Fruit fly (Drosophila melanogaster) whole organism, embryonic: ENCODE data around the gene Ugt35D1.

ENCODE experiments used
- Adf1 ChIP-seq: fragments of 200-800 bp; sonication (Bioruptor generic); IDR thresholded peaks from 2 replicates; pipeline ENCODE4 v1.3.6; 2022; ENCODE audit warnings: missing biosample characterization, missing genetic modification characterization
- CG10654 ChIP-seq: fragments of 200-800 bp; sonication (Bioruptor generic); optimal IDR thresholded peaks from 2 replicates; lab custom pipeline; 2016; ENCODE audit warnings: missing biosample characterization, missing genetic modification characterization
- CG11093 ChIP-seq: fragments of 200-800 bp; sonication (Bioruptor generic); IDR thresholded peaks from 3 replicates; pipeline ENCODE4 v1.3.6; 2022; ENCODE audit warnings: missing biosample characterization, missing genetic modification characterization
- CG12219 ChIP-seq: fragments of 200-800 bp; sonication (Bioruptor generic); optimal IDR thresholded peaks from 3 replicates; lab custom pipeline; 2018; ENCODE audit warnings: missing biosample characterization, mild to moderate bottlenecking, missing genetic modification characterization
- CG12299 ChIP-seq: fragments of 200-800 bp; sonication (Bioruptor generic); optimal IDR thresholded peaks from 2 replicates; lab custom pipeline; 2018; ENCODE audit warnings: missing biosample characterization, mild to moderate bottlenecking, missing genetic modification characterization
- CG1233 ChIP-seq: fragments of 200-800 bp; sonication (Bioruptor generic); optimal IDR thresholded peaks from 4 replicates; lab custom pipeline; 2018; ENCODE audit warnings: missing biosample characterization, mild to moderate bottlenecking, missing genetic modification characterization
- CG12659 ChIP-seq: fragments of 200-800 bp; sonication (Bioruptor generic); optimal IDR thresholded peaks from 3 replicates; lab custom pipeline; 2017; ENCODE audit warnings: mild to moderate bottlenecking, missing biosample characterization, missing genetic modification reagents, missing genetic modification characterization
- CG12744 ChIP-seq: fragments of 200-800 bp; sonication (Bioruptor generic); optimal IDR thresholded peaks from 2 replicates; lab custom pipeline; 2016; ENCODE audit warnings: missing biosample characterization, missing genetic modification characterization
- CG13624 ChIP-seq: fragments of 200-800 bp; sonication (Bioruptor generic); optimal IDR thresholded peaks from 2 replicates; lab custom pipeline; 2016; ENCODE audit warnings: missing biosample characterization, missing genetic modification characterization
- CG15011 ChIP-seq: fragments of 200-800 bp; sonication (Bioruptor generic); optimal IDR thresholded peaks from 3 replicates; lab custom pipeline; 2018; ENCODE audit warnings: missing biosample characterization, mild to moderate bottlenecking, missing genetic modification characterization
- CG17361 ChIP-seq: fragments of 200-800 bp; sonication (Bioruptor generic); IDR thresholded peaks from 3 replicates; pipeline ENCODE4 v1.3.6; 2022; ENCODE audit warnings: missing biosample characterization, missing genetic modification characterization
- CG17385 ChIP-seq: fragments of 200-800 bp; sonication (Bioruptor generic); optimal IDR thresholded peaks from 3 replicates; lab custom pipeline; 2018; ENCODE audit warnings: missing biosample characterization, mild to moderate bottlenecking, missing genetic modification characterization
- CG18476 ChIP-seq: fragments of 200-800 bp; sonication (Bioruptor generic); optimal IDR thresholded peaks from 2 replicates; lab custom pipeline; 2016; ENCODE audit warnings: missing biosample characterization, mild to moderate bottlenecking, missing genetic modification characterization
- CG3281 ChIP-seq: fragments of 200-800 bp; sonication (Bioruptor generic); optimal IDR thresholded peaks from 3 replicates; lab custom pipeline; 2017; ENCODE audit warnings: missing biosample characterization, mild to moderate bottlenecking, missing genetic modification characterization
- CG3407 ChIP-seq: fragments of 200-800 bp; sonication (Bioruptor generic); optimal IDR thresholded peaks from 2 replicates; lab custom pipeline; 2018; ENCODE audit warnings: missing biosample characterization, mild to moderate bottlenecking, missing genetic modification characterization
- CG6813 ChIP-seq: fragments of 200-800 bp; sonication (Bioruptor generic); optimal IDR thresholded peaks from 2 replicates; lab custom pipeline; 2017; ENCODE audit warnings: missing biosample characterization, missing genetic modification characterization, mild to moderate bottlenecking, moderate library complexity, missing genetic modification reagents
- CG7271 ChIP-seq: fragments of 200-800 bp; sonication (Bioruptor generic); optimal IDR thresholded peaks from 2 replicates; lab custom pipeline; 2018; ENCODE audit warnings: missing biosample characterization, mild to moderate bottlenecking, missing genetic modification characterization, moderate library complexity
- CHES-1-like ChIP-seq: fragments of 200-800 bp; sonication (Bioruptor generic); optimal IDR thresholded peaks from 2 replicates; lab custom pipeline; 2016; ENCODE audit warnings: missing biosample characterization, missing genetic modification characterization
- CoRest ChIP-seq: fragments of 200-800 bp; sonication (Bioruptor generic); optimal IDR thresholded peaks from 3 replicates; lab custom pipeline; 2018; ENCODE audit warnings: missing biosample characterization, mild to moderate bottlenecking, missing genetic modification characterization, moderate library complexity
- Dad ChIP-seq: fragments of 200-800 bp; sonication (Bioruptor generic); optimal IDR thresholded peaks from 3 replicates; lab custom pipeline; 2016; ENCODE audit warnings: missing biosample characterization, missing genetic modification characterization
- Deaf1 ChIP-seq: fragments of 200-800 bp; optimal IDR thresholded peaks from 3 replicates; lab custom pipeline; 2019; ENCODE audit warnings: missing biosample characterization, mild to moderate bottlenecking, missing genetic modification characterization, moderate library complexity
- Doc3 ChIP-seq: fragments of 200-800 bp; sonication (Bioruptor generic); IDR thresholded peaks from 3 replicates; pipeline ENCODE4 v1.3.6; 2022; ENCODE audit warnings: missing biosample characterization, missing genetic modification characterization; ENCODE audit not compliant: partially characterized antibody
- Fer2 ChIP-seq: fragments of 200-800 bp; sonication (Bioruptor generic); optimal IDR thresholded peaks from 2 replicates; lab custom pipeline; 2018; ENCODE audit warnings: missing biosample characterization, mild to moderate bottlenecking, missing genetic modification characterization, moderate library complexity
- Hr3 ChIP-seq: fragments of 200-800 bp; sonication (Bioruptor generic); optimal IDR thresholded peaks from 3 replicates; lab custom pipeline; 2016; ENCODE audit warnings: missing biosample characterization, missing genetic modification characterization
- Hr51 ChIP-seq, 2 experiments: fragments of 200-800 bp; sonication (Bioruptor generic); optimal IDR thresholded peaks; 2 replicates in 1 of 2; 3 replicates in 1 of 2; lab custom pipeline; 2016 to 2018; ENCODE audit warnings: missing biosample characterization in 2 of 2, missing genetic modification characterization in 2 of 2, mild to moderate bottlenecking in 1 of 2, moderate library complexity in 1 of 2
- Mrtf ChIP-seq: fragments of 200-800 bp; sonication (Bioruptor generic); IDR thresholded peaks from 3 replicates; pipeline ENCODE4 v1.3.6; 2022; ENCODE audit warnings: missing biosample characterization, missing genetic modification characterization
- NK7.1 ChIP-seq: fragments of 200-800 bp; sonication (Bioruptor generic); optimal IDR thresholded peaks from 3 replicates; lab custom pipeline; 2016; ENCODE audit warnings: missing biosample characterization, missing genetic modification characterization
- Nf-YC ChIP-seq: fragments of 200-800 bp; optimal IDR thresholded peaks from 3 replicates; lab custom pipeline; 2019; ENCODE audit warnings: missing biosample characterization, mild to moderate bottlenecking, missing genetic modification characterization, moderate library complexity
- Ptx1 ChIP-seq: fragments of 200-800 bp; sonication (Bioruptor generic); IDR thresholded peaks from 2 replicates; pipeline ENCODE4 v1.3.6; 2022; ENCODE audit warnings: missing biosample characterization, missing genetic modification characterization
- Xrp1 ChIP-seq: fragments of 200-800 bp; sonication (Bioruptor generic); IDR thresholded peaks from 2 replicates; pipeline ENCODE4 v1.3.6; 2022; ENCODE audit warnings: missing biosample characterization, missing genetic modification characterization
- abd-A ChIP-seq: fragments of 200-800 bp; sonication (Bioruptor generic); optimal IDR thresholded peaks from 3 replicates; lab custom pipeline; 2019; ENCODE audit warnings: missing biosample characterization, mild to moderate bottlenecking, missing genetic modification characterization, moderate library complexity
- ac ChIP-seq: fragments of 200-800 bp; sonication (Bioruptor generic); optimal IDR thresholded peaks from 3 replicates; lab custom pipeline; 2017; ENCODE audit warnings: missing biosample characterization, mild to moderate bottlenecking, missing genetic modification characterization
- ato ChIP-seq: fragments of 200-800 bp; sonication (Bioruptor generic); IDR thresholded peaks from 2 replicates; pipeline ENCODE4 v1.3.6; 2022; ENCODE audit warnings: missing biosample characterization, missing genetic modification characterization; ENCODE audit not compliant: partially characterized antibody
- dmrt99B ChIP-seq: fragments of 200-800 bp; sonication (Bioruptor generic); optimal IDR thresholded peaks from 2 replicates; lab custom pipeline; 2018; ENCODE audit warnings: missing biosample characterization, mild to moderate bottlenecking, missing genetic modification characterization, moderate library complexity
- emc ChIP-seq: fragments of 200-800 bp; sonication (Bioruptor generic); optimal IDR thresholded peaks from 2 replicates; lab custom pipeline; 2016; ENCODE audit warnings: missing biosample characterization, missing genetic modification characterization
- ems ChIP-seq: fragments of 200-800 bp; sonication (Bioruptor generic); optimal IDR thresholded peaks from 3 replicates; lab custom pipeline; 2016; ENCODE audit warnings: missing biosample characterization, missing genetic modification characterization
- grau ChIP-seq: fragments of 200-800 bp; optimal IDR thresholded peaks from 3 replicates; lab custom pipeline; 2019; ENCODE audit warnings: missing biosample characterization, mild to moderate bottlenecking, missing genetic modification characterization, moderate library complexity
- grn ChIP-seq: fragments of 200-800 bp; sonication (Bioruptor generic); optimal IDR thresholded peaks from 3 replicates; lab custom pipeline; 2017; ENCODE audit warnings: missing biosample characterization, missing genetic modification characterization
- hkb ChIP-seq, 2 experiments: fragments of 200-800 bp in 1 of 2; fragments of >200 bp in 1 of 2; sonication (Bioruptor generic) in 1 of 2; IDR thresholded peaks in 1 of 2; optimal IDR thresholded peaks in 1 of 2; 2 replicates each; pipeline versions ENCODE4 v1.3.6 to Lab custom; 2017 to 2022; ENCODE audit warnings: missing biosample characterization in 1 of 2, missing genetic modification characterization in 1 of 2
- inv ChIP-seq: fragments of 200-800 bp; sonication (Bioruptor generic); IDR thresholded peaks from 2 replicates; pipeline ENCODE4 v1.3.6; 2022; ENCODE audit warnings: missing biosample characterization, missing genetic modification characterization; ENCODE audit not compliant: partially characterized antibody
- mam ChIP-seq: fragments of 200-800 bp; sonication (Bioruptor generic); optimal IDR thresholded peaks from 3 replicates; lab custom pipeline; 2016; ENCODE audit warnings: missing biosample characterization, missing genetic modification characterization
- nmo ChIP-seq: fragments of 200-800 bp; sonication (Bioruptor generic); optimal IDR thresholded peaks from 2 replicates; lab custom pipeline; 2018; ENCODE audit warnings: missing biosample characterization, mild to moderate bottlenecking, missing genetic modification characterization, moderate library complexity
- psq ChIP-seq: fragments of 200-800 bp; sonication (Bioruptor generic); optimal IDR thresholded peaks from 2 replicates; lab custom pipeline; 2017; ENCODE audit warnings: missing biosample characterization, missing genetic modification characterization
- repo ChIP-seq: fragments of 200-800 bp; sonication (Bioruptor generic); optimal IDR thresholded peaks from 2 replicates; lab custom pipeline; 2016; ENCODE audit warnings: missing biosample characterization, missing genetic modification characterization
- sim ChIP-seq: fragments of 200-800 bp; sonication (Bioruptor generic); IDR thresholded peaks from 2 replicates; pipeline ENCODE4 v1.3.6; 2022; ENCODE audit warnings: missing biosample characterization, missing genetic modification characterization
- sob ChIP-seq: fragments of 200-800 bp; sonication (Bioruptor generic); IDR thresholded peaks from 2 replicates; pipeline ENCODE4 v1.3.6; 2022; ENCODE audit warnings: missing biosample characterization, missing genetic modification characterization
- trh ChIP-seq: fragments of 200-800 bp; sonication (Bioruptor generic); optimal IDR thresholded peaks from 2 replicates; lab custom pipeline; 2016; ENCODE audit warnings: missing biosample characterization, missing genetic modification characterization
- zf30C ChIP-seq: fragments of 200-800 bp; sonication (Bioruptor generic); optimal IDR thresholded peaks from 3 replicates; lab custom pipeline; 2018; ENCODE audit warnings: missing biosample characterization, mild to moderate bottlenecking, missing genetic modification characterization

The Ugt35D1 gene

DNA sequence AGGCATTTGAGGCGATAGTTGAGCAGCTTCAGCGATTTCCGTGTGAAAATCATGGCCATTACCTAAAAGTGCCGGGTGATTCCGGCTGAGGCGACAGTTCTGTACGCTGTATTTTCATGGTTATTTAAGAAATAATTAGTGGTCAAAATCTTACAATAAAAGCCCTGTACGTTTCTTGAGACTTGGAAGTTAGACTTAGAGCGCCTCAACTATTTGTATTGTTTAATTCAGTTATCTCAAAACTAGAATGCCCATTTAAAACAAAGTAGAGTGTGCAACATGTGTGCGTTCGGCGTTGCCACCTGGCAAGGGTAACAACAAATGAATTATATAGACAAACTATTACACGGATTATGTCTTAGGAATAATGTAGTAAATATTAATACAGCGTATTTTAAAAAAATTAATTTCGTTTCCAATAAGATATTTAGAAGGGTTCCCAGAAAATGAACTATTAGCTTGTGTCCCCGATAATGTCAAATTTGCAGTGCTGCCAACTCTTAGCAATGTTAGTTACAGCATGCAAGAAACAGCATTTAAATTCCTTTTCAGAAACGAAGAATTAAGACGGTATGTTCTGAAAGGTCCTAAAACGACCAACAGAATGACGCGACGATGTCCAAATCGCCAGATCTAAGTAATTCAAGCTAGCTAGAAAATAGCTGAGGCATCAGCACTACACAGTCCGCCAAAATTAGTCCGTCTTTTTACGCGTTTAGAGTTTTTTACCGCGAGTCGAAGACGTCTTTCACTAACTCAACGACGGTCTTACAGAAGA lies 9.6 kb upstream of the Ugt35D1 start, which contains the start of gene Gprk2 (continued):
- TF ChIP-seq grau (tag; lab: Kevin White, UChicago) (peak; percentile 100), CG12744 (GFP tag; lab: Kevin White, UChicago) (peak; percentile 100), CG11093 (GFP tag; lab: Robert Waterston, UW) (peak; percentile 99), ems (GFP tag; lab: Kevin White, UChicago) (peak; percentile 100), CG12219 (GFP tag; lab: Kevin White, UChicago) (peak; percentile 100), CG3281 (GFP tag; lab: Kevin White, UChicago) (peak; percentile 100), Xrp1 (GFP tag; lab: Robert Waterston, UW) (peak; percentile 100), CG15011 (GFP tag; lab: Kevin White, UChicago) (peak; percentile 100), Hr3 (GFP tag; lab: Kevin White, UChicago) (peak; percentile 100), NK7.1 (GFP tag; lab: Kevin White, UChicago) (peak; percentile 100), zf30C (GFP tag; lab: Kevin White, UChicago) (no peak), CG10654 (GFP tag; lab: Kevin White, UChicago) (peak; percentile 100), CHES-1-like (GFP tag; lab: Kevin White, UChicago) (peak; percentile 100), CG1233 (peak; percentile 99), CoRest (tag; lab: Kevin White, UChicago) (peak; percentile 100), Hr51 (GFP tag; optimal IDR thresholded peaks at IDR 0.05; lab: Kevin White, UChicago) (peak; percentile 100), emc (GFP tag; lab: Kevin White, UChicago) (peak; percentile 99), CG13624 (peak; percentile 100), inv (GFP tag; lab: Robert Waterston, UW) (peak; percentile 22; the same call in 1 of the 2 replicates), Nf-YC (tag; lab: Kevin White, UChicago) (peak; percentile 88), CG12659 (peak; percentile 100), Deaf1 (tag; lab: Kevin White, UChicago) (peak; percentile 92), Dad (GFP tag; lab: Kevin White, UChicago) (peak; percentile 100), dmrt99B (peak; percentile 100), CG3407 (GFP tag; lab: Kevin White, UChicago) (peak; percentile 99), CG7271 (peak; percentile 95), psq (GFP tag; lab: Kevin White, UChicago) (peak; percentile 97), ac (GFP tag; lab: Kevin White, UChicago) (peak; percentile 98), CG18476 (GFP tag; lab: Kevin White, UChicago) (peak; percentile 100), grn (peak; percentile 97), mam (GFP tag; lab: Kevin White, UChicago) (peak; percentile 100), nmo (GFP tag; lab: Kevin White, UChicago) (peak; percentile 100), CG6813 (peak; percentile 100), hkb (optimal IDR thresholded peaks at IDR 0.05; lab: Kevin White, UChicago) (peak; percentile 40), hkb (GFP tag; IDR thresholded peaks at IDR 0.05; lab: Robert Waterston, UW) (peak; percentile 100), abd-A (tag; lab: Kevin White, UChicago) (no peak), CG12299 (peak; percentile 99), Fer2 (tag; lab: Kevin White, UChicago) (peak; percentile 99), repo (peak; percentile 100), trh (GFP tag; lab: Kevin White, UChicago) (peak; percentile 100), Doc3 (no peak), Ptx1 (GFP tag; lab: Robert Waterston, UW) (peak; percentile 100), ato (GFP tag; lab: Robert Waterston, UW) (no peak), Adf1 (GFP tag; lab: Robert Waterston, UW) (peak; percentile 95), sob (GFP tag; lab: Robert Waterston, UW) (peak; percentile 100), CG17385 (GFP tag; lab: Kevin White, UChicago) (peak; percentile 100), Mrtf (GFP tag; lab: Robert Waterston, UW) (peak; percentile 100), CG17361 (GFP tag; lab: Robert Waterston, UW) (peak; percentile 100), sim (GFP tag; lab: Robert Waterston, UW) (peak; percentile 100)
